Worm (Caenorhabditis elegans) whole organism, late embryonic: Measurements from ENCODE around the gene cox-16.

Experiments
- ama-1 ChIP-seq: fragments of 150-350 bp; optimal IDR thresholded peaks from 2 replicates; lab custom pipeline; 2014
- ceh-18 ChIP-seq: sonication (generic microtip); optimal IDR thresholded peaks from 2 replicates; lab custom pipeline; 2016; ENCODE audit warnings: missing genetic modification characterization, missing compliant biosample characterization
- ceh-30 ChIP-seq: fragments of 150-350 bp; optimal IDR thresholded peaks from 2 replicates; lab custom pipeline; 2014; ENCODE audit warnings: missing biosample characterization, missing genetic modification characterization
- dmd-4 ChIP-seq: sonication (generic microtip); optimal IDR thresholded peaks from 2 replicates; lab custom pipeline; 2016; ENCODE audit warnings: borderline replicate concordance, missing genetic modification characterization, missing compliant biosample characterization
- ets-4 ChIP-seq: sonication (generic microtip); optimal IDR thresholded peaks from 2 replicates; lab custom pipeline; 2016; ENCODE audit warnings: missing genetic modification characterization, missing compliant biosample characterization
- fax-1 ChIP-seq: sonication (generic microtip); optimal IDR thresholded peaks from 2 replicates; lab custom pipeline; 2016; ENCODE audit warnings: missing genotype, missing genetic modification characterization, missing compliant biosample characterization
- mec-3 ChIP-seq: sonication (generic microtip); optimal IDR thresholded peaks from 2 replicates; lab custom pipeline; 2016; ENCODE audit warnings: borderline replicate concordance, missing genetic modification characterization, missing compliant biosample characterization
- pag-3 ChIP-seq: sonication (generic microtip); optimal IDR thresholded peaks from 2 replicates; lab custom pipeline; 2016; ENCODE audit warnings: missing compliant biosample characterization, missing genetic modification characterization, borderline replicate concordance
- sox-4 ChIP-seq: sonication (generic microtip); optimal IDR thresholded peaks from 2 replicates; lab custom pipeline; 2017; ENCODE audit warnings: mild to moderate bottlenecking, missing genetic modification characterization, inconsistent platforms, missing compliant biosample characterization

- TF ChIP-seq sox-4 (tag; lab: Kevin White, UChicago) (no peak), ama-1 (lab: Kevin White, UChicago) (no peak), mec-3 (tag; lab: Kevin White, UChicago) (no peak), pag-3 (tag; lab: Kevin White, UChicago) (no peak), fax-1 (tag; lab: Kevin White, UChicago) (no peak), ceh-30 (no peak), dmd-4 (tag; lab: Kevin White, UChicago) (no peak), ets-4 (tag; lab: Kevin White, UChicago) (no peak), ceh-18 (tag; lab: Kevin White, UChicago) (no peak)
Observed at ce11 chrV:5527694-5528093, 8.3 kb downstream of the cox-16 start.
